Worm (Caenorhabditis elegans) whole organism, late embryonic: Measurements from ENCODE around the gene F53B2.5.

Experiments used
- C38D4.7 ChIP-seq: fragments of 200-800 bp; sonication (Bioruptor generic); optimal IDR thresholded peaks from 2 replicates; lab custom pipeline; 2018; ENCODE audit warnings: mild to moderate bottlenecking, missing genetic modification characterization, moderate library complexity, missing compliant biosample characterization
- F13H6.1 ChIP-seq: sonication (generic microtip); optimal IDR thresholded peaks from 2 replicates; lab custom pipeline; 2016; ENCODE audit warnings: missing genetic modification characterization, missing compliant biosample characterization
- K02D7.2 ChIP-seq: sonication (generic microtip); optimal IDR thresholded peaks from 2 replicates; lab custom pipeline; 2017; ENCODE audit warnings: mild to moderate bottlenecking, missing genetic modification characterization, missing compliant biosample characterization
- K09A11.1 ChIP-seq: sonication (generic microtip); optimal IDR thresholded peaks from 2 replicates; lab custom pipeline; 2017; ENCODE audit warnings: antibody characterized with exemption, mild to moderate bottlenecking, missing genetic modification characterization, missing compliant biosample characterization; ENCODE audit not compliant: insufficient read depth
- T23F11.4 ChIP-seq: fragments of 200-800 bp; sonication (Bioruptor generic); optimal IDR thresholded peaks from 2 replicates; lab custom pipeline; 2018; ENCODE audit warnings: mild to moderate bottlenecking, missing genetic modification characterization, missing compliant biosample characterization
- ceh-18 ChIP-seq: sonication (generic microtip); optimal IDR thresholded peaks from 2 replicates; lab custom pipeline; 2016; ENCODE audit warnings: missing genetic modification characterization, missing compliant biosample characterization
- ceh-2 ChIP-seq: sonication (generic microtip); optimal IDR thresholded peaks from 2 replicates; lab custom pipeline; 2016; ENCODE audit warnings: missing genotype, missing genetic modification characterization, missing compliant biosample characterization
- ceh-24 ChIP-seq: sonication (generic microtip); optimal IDR thresholded peaks from 2 replicates; lab custom pipeline; 2016; ENCODE audit warnings: mild to moderate bottlenecking, missing genetic modification characterization, missing compliant biosample characterization
- ceh-30 ChIP-seq: fragments of 150-350 bp; optimal IDR thresholded peaks from 2 replicates; lab custom pipeline; 2014; ENCODE audit warnings: missing biosample characterization, missing genetic modification characterization
- ceh-31 ChIP-seq: sonication (generic microtip); optimal IDR thresholded peaks from 2 replicates; lab custom pipeline; 2016; ENCODE audit warnings: missing genetic modification characterization, missing compliant biosample characterization
- ceh-34 ChIP-seq: sonication (generic microtip); optimal IDR thresholded peaks from 2 replicates; lab custom pipeline; 2016; ENCODE audit warnings: mild to moderate bottlenecking, missing genetic modification characterization, missing compliant biosample characterization
- ceh-48 ChIP-seq: sonication (generic microtip); optimal IDR thresholded peaks from 2 replicates; lab custom pipeline; 2016; ENCODE audit warnings: missing genetic modification characterization, inconsistent platforms, missing compliant biosample characterization
- che-1 ChIP-seq: sonication (generic microtip); optimal IDR thresholded peaks from 2 replicates; lab custom pipeline; 2016; ENCODE audit warnings: mild to moderate bottlenecking, missing genetic modification characterization, missing compliant biosample characterization
- dmd-4 ChIP-seq: sonication (generic microtip); optimal IDR thresholded peaks from 2 replicates; lab custom pipeline; 2016; ENCODE audit warnings: borderline replicate concordance, missing genetic modification characterization, missing compliant biosample characterization
- dve-1 ChIP-seq: sonication (generic microtip); optimal IDR thresholded peaks from 2 replicates; lab custom pipeline; 2017; ENCODE audit warnings: antibody characterized with exemption, mild to moderate bottlenecking, missing genetic modification characterization, missing compliant biosample characterization
- elt-4 ChIP-seq: sonication (generic microtip); optimal IDR thresholded peaks from 2 replicates; lab custom pipeline; 2016; ENCODE audit warnings: missing genetic modification characterization, missing compliant biosample characterization
- ets-4 ChIP-seq: sonication (generic microtip); optimal IDR thresholded peaks from 2 replicates; lab custom pipeline; 2016; ENCODE audit warnings: missing genetic modification characterization, missing compliant biosample characterization
- gmeb-2 ChIP-seq: sonication (generic microtip); optimal IDR thresholded peaks from 2 replicates; lab custom pipeline; 2016; ENCODE audit warnings: missing genetic modification characterization, inconsistent platforms, missing compliant biosample characterization
- hlh-13 ChIP-seq: fragments of 200-800 bp; sonication (Bioruptor generic); optimal IDR thresholded peaks from 2 replicates; lab custom pipeline; 2018; ENCODE audit warnings: mild to moderate bottlenecking, missing genetic modification characterization, missing compliant biosample characterization
- hlh-15 ChIP-seq: sonication (generic microtip); optimal IDR thresholded peaks from 2 replicates; lab custom pipeline; 2016; ENCODE audit warnings: missing genetic modification characterization, missing compliant biosample characterization
- hlh-8 ChIP-seq: sonication (generic microtip); optimal IDR thresholded peaks from 2 replicates; lab custom pipeline; 2016; ENCODE audit warnings: missing genotype, missing genetic modification characterization, missing compliant biosample characterization
- lin-11 ChIP-seq: fragments of 200-800 bp; sonication (Bioruptor generic); optimal IDR thresholded peaks from 2 replicates; lab custom pipeline; 2018; ENCODE audit warnings: mild to moderate bottlenecking, missing genetic modification characterization, missing compliant biosample characterization
- madf-2 ChIP-seq: sonication (generic microtip); optimal IDR thresholded peaks from 2 replicates; lab custom pipeline; 2017; ENCODE audit warnings: missing genetic modification characterization, missing compliant biosample characterization
- nfya-1 ChIP-seq: sonication (generic microtip); optimal IDR thresholded peaks from 2 replicates; lab custom pipeline; 2017; ENCODE audit warnings: missing genetic modification characterization, mild to moderate bottlenecking, missing compliant biosample characterization, antibody characterized with exemption, moderate library complexity
- nhr-11 ChIP-seq: fragments of 150-350 bp; optimal IDR thresholded peaks from 2 replicates; lab custom pipeline; 2014; ENCODE audit warnings: missing biosample characterization, missing genetic modification characterization
- npax-4 ChIP-seq: sonication (generic microtip); optimal IDR thresholded peaks from 2 replicates; lab custom pipeline; 2016; ENCODE audit warnings: missing genetic modification characterization, missing compliant biosample characterization
- odd-2 ChIP-seq: sonication (generic microtip); optimal IDR thresholded peaks from 2 replicates; lab custom pipeline; 2017; ENCODE audit warnings: antibody characterized with exemption, mild to moderate bottlenecking, missing genetic modification characterization, missing compliant biosample characterization
- pag-3 ChIP-seq: sonication (generic microtip); optimal IDR thresholded peaks from 2 replicates; lab custom pipeline; 2016; ENCODE audit warnings: missing compliant biosample characterization, missing genetic modification characterization, borderline replicate concordance
- pat-9 ChIP-seq: fragments of 200-800 bp; sonication (Bioruptor generic); optimal IDR thresholded peaks from 2 replicates; lab custom pipeline; 2018; ENCODE audit warnings: mild to moderate bottlenecking, missing genetic modification characterization, moderate library complexity, missing compliant biosample characterization
- pax-1 ChIP-seq: fragments of 150-350 bp; optimal IDR thresholded peaks from 2 replicates; lab custom pipeline; 2014; ENCODE audit warnings: missing biosample characterization, missing genetic modification characterization
- pha-2 ChIP-seq: sonication (generic microtip); optimal IDR thresholded peaks from 2 replicates; lab custom pipeline; 2017; ENCODE audit warnings: mild to moderate bottlenecking, missing genetic modification characterization, missing compliant biosample characterization
- pqm-1 ChIP-seq: sonication (generic microtip); optimal IDR thresholded peaks from 2 replicates; lab custom pipeline; 2016; ENCODE audit warnings: missing genetic modification characterization, missing compliant biosample characterization
- pros-1 ChIP-seq: fragments of 150-350 bp; optimal IDR thresholded peaks from 2 replicates; lab custom pipeline; 2014; ENCODE audit warnings: missing biosample characterization, missing genetic modification reagents, missing genetic modification characterization
- ref-2 ChIP-seq: sonication (generic microtip); optimal IDR thresholded peaks from 2 replicates; lab custom pipeline; 2016; ENCODE audit warnings: missing genetic modification characterization, missing compliant biosample characterization
- rnt-1 ChIP-seq: sonication (generic microtip); optimal IDR thresholded peaks from 2 replicates; lab custom pipeline; 2016; ENCODE audit warnings: missing genetic modification characterization, missing compliant biosample characterization
- sdc-2 ChIP-seq: sonication (generic microtip); optimal IDR thresholded peaks from 2 replicates; lab custom pipeline; 2016; ENCODE audit warnings: missing genotype, missing genetic modification characterization, missing compliant biosample characterization
- sox-2 ChIP-seq: fragments of 200-800 bp; sonication (Bioruptor generic); IDR thresholded peaks from 2 replicates; pipeline ENCODE4 v1.3.6; 2022; ENCODE audit warnings: missing genetic modification reagents, missing genetic modification characterization, missing compliant biosample characterization
- sox-4 ChIP-seq: sonication (generic microtip); optimal IDR thresholded peaks from 2 replicates; lab custom pipeline; 2017; ENCODE audit warnings: mild to moderate bottlenecking, missing genetic modification characterization, inconsistent platforms, missing compliant biosample characterization
- syd-9 ChIP-seq: sonication (generic microtip); optimal IDR thresholded peaks from 2 replicates; lab custom pipeline; 2016; ENCODE audit warnings: mild to moderate bottlenecking, missing genetic modification characterization, moderate library complexity, missing compliant biosample characterization
- tbx-2 ChIP-seq: sonication (generic microtip); optimal IDR thresholded peaks from 2 replicates; lab custom pipeline; 2016; ENCODE audit warnings: missing genetic modification characterization, missing compliant biosample characterization
- unc-3 ChIP-seq, 2 experiments: fragments of 200-800 bp in 1 of 2; sonication (Bioruptor generic) in 1 of 2; sonication (generic microtip) in 1 of 2; conservative IDR thresholded peaks in 1 of 2; optimal IDR thresholded peaks in 1 of 2; 2 replicates each; pipeline versions ENCODE4 v1.3.6 to Lab custom; 2016 to 2022; ENCODE audit warnings: missing compliant biosample characterization in 2 of 2, missing genetic modification characterization in 2 of 2, missing genetic modification reagents in 1 of 2
- unc-42 ChIP-seq: sonication (generic microtip); optimal IDR thresholded peaks from 2 replicates; lab custom pipeline; 2016; ENCODE audit warnings: missing genotype, missing genetic modification characterization, missing compliant biosample characterization
- unc-55 ChIP-seq: sonication (generic microtip); optimal IDR thresholded peaks from 2 replicates; lab custom pipeline; 2017; ENCODE audit warnings: missing biosample characterization, missing genetic modification reagents, missing genetic modification characterization
- zip-5 ChIP-seq: sonication (generic microtip); optimal IDR thresholded peaks from 2 replicates; lab custom pipeline; 2016; ENCODE audit warnings: missing genetic modification characterization, missing compliant biosample characterization

Gene F53B2.5

DNA sequence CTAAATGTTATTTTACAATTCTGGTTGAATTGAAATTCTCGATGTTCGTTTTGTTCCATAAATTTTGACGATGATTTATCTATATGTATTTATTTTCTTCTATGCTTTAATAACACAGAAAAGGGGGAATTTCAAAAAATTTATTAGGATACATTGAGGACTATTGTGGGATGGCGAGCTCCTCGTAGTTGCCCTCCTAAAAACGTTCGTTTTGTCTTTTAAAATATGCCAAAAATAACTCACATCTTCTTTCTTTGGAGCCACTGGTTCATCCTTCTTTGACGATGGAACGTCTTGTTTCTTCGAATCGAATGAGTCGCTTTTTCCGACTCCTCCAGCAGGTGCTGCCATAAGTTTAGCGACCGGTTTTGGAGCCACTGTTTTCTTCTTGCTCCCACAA, 39.6 kb upstream of the F53B2.5 start:
- TF ChIP-seq pag-3 (no peak), pros-1 (tag; lab: Kevin White, UChicago) (no peak), ceh-24 (no peak), ceh-30 (no peak), rnt-1 (tag; lab: Kevin White, UChicago) (no peak), ceh-18 (tag; lab: Kevin White, UChicago) (no peak), K02D7.2 (tag; lab: Kevin White, UChicago) (no peak), lin-11 (tag; lab: Kevin White, UChicago) (no peak), ceh-2 (tag; lab: Kevin White, UChicago) (no peak), T23F11.4 (GFP tag; lab: Kevin White, UChicago) (no peak), hlh-8 (no peak), che-1 (tag; lab: Kevin White, UChicago) (no peak), hlh-15 (tag; lab: Kevin White, UChicago) (no peak), K09A11.1 (no peak), nhr-11 (tag; lab: Kevin White, UChicago) (no peak), sox-4 (tag; lab: Kevin White, UChicago) (no peak), dve-1 (tag; lab: Kevin White, UChicago) (no peak)
- TF ChIP-seq, all 69 proteins: peak for 0

DNA sequence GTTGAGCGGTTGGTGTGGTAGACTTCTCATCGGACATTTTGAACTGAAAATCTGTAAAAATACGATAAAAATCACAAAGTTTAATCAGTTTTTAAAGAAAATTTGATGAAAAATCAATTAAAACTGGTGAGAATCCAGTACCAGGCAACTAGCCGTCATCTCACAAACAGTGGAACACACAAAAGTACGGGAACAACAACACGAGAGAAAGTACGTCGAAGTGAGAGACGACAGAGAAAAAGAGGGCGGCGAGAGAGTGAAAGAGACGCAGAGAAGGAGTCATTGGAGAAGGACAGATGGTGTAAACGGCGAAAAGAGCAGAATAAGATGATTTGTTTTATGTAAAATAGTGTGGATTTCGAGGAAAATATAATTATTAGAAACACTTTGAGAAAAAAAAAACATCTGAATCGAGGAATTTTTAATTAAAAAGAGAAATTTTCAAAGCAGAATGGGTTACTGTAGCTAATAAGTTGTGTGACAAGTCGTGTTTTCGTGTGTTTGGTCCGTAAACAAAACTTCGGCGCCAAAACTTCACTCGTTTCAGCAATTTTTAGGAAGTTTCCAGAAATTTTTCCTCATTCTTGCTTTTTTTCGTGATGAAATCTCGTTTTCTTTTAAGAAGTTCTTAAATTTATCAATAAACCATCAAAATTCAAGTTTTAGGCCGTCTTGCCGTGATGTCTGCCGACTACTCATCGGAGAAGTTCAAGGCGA, 36.4 kb upstream of the F53B2.5 start, which contains the start of the genes hsb-1 and let-99:
Gene hsb-1, minus strand, starts transcription at position 51 of the 717 bp plus-strand sequence.
Gene let-99, plus strand, starts transcription at position 667 of the 717 bp plus-strand sequence.
- peak; percentile 35 for TF ChIP-seq unc-42 (tag; lab: Kevin White, UChicago)
- TF ChIP-seq ceh-31 (tag; lab: Kevin White, UChicago) = peak; percentile 34
- no peak for TF ChIP-seq ref-2
- TF ChIP-seq sox-4 (tag; lab: Kevin White, UChicago) = no peak
- TF ChIP-seq tbx-2 = peak; percentile 1
- no peak for TF ChIP-seq odd-2 (tag; lab: Kevin White, UChicago)
- peak; percentile 3 for TF ChIP-seq ceh-48
- TF ChIP-seq npax-4 = no peak
- peak; percentile 47 for TF ChIP-seq nfya-1 (tag; lab: Kevin White, UChicago)
- no peak for TF ChIP-seq sox-2 (GFP tag; lab: Robert Waterston, UW)
- TF ChIP-seq zip-5 (tag; lab: Kevin White, UChicago) = no peak
- TF ChIP-seq unc-55 (GFP tag; lab: Kevin White, UChicago) = peak; percentile 36
- no peak for TF ChIP-seq ceh-30
- no peak for TF ChIP-seq gmeb-2 (tag; lab: Kevin White, UChicago)
- peak; percentile 5 for TF ChIP-seq hlh-8
- no peak for TF ChIP-seq syd-9 (tag; lab: Kevin White, UChicago)
- TF ChIP-seq dmd-4 (tag; lab: Kevin White, UChicago) = no peak

DNA sequence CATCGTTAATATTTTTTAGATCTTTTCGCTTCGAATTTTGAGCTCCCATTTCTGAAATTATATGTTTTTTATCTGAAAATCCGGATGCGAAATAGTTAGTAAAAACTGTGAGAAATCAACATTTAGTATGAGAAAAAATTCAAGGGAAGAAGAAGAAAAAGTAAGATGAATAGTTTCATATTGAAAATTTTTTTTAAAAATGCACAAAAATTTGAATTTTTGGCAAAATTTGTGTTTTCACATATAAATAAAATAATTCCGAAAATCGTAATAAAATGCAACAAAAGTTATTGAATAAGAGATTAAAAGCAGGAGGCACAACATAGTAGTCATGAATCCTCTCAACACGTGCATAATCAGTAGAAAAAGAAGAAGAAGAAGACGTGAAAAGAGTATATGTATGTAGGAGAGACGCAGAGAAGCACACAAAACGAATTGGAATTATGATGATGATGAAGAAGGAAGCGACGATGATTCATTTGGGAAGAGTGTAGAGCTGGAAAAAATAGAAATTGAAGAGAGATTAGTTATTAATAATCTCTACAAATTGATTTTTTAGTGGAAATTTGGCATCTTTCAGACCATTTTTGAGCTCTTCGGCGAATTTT, 35.1 kb upstream of the F53B2.5 start, which contains the start of gene eak-7:
Gene eak-7, minus strand, starts transcription at position 51 of the 608 bp plus-strand sequence.
- TF ChIP-seq pax-1 (tag; lab: Kevin White, UChicago) (no peak), elt-4 (tag; lab: Kevin White, UChicago) (no peak), rnt-1 (tag; lab: Kevin White, UChicago) (no peak), unc-3 (GFP tag; conservative IDR thresholded peaks at IDR 0.05; lab: Robert Waterston, UW) (no peak), unc-3 (tag; optimal IDR thresholded peaks at IDR 0.05; lab: Kevin White, UChicago) (no peak)

DNA sequence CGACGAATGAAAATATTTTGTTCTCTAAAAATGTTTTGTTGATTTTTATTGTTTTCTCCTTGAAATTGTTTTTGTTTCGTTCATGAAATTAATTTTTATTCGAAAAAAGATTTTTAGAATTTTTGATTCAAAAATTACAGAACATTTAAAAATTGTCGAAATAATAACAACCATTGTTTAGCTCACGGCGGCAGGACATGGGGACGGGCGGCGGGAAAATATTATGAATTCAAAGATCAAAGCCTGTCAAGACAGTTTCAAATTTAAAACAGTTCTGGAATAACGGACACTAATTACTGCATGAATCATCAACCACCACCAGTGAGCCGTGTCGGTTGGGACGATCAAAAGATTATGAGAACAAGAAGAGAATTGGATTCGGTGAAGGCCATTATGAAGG, 29.6 kb upstream of the F53B2.5 start, which contains the start of gene snb-7:
Gene snb-7, plus strand, starts transcription at position 301 of the 400 bp plus-strand sequence.
- TF ChIP-seq pha-2 = no peak
- no peak for TF ChIP-seq ceh-34 (tag; lab: Kevin White, UChicago)
- TF ChIP-seq gmeb-2 (tag; lab: Kevin White, UChicago) = no peak
- no peak for TF ChIP-seq rnt-1 (tag; lab: Kevin White, UChicago)
- TF ChIP-seq dve-1 (tag; lab: Kevin White, UChicago) = no peak
- TF ChIP-seq syd-9 (tag; lab: Kevin White, UChicago) = no peak
- no peak for TF ChIP-seq hlh-13 (GFP tag; lab: Kevin White, UChicago)
- TF ChIP-seq sdc-2 (tag; lab: Kevin White, UChicago) = no peak
- TF ChIP-seq ets-4 (tag; lab: Kevin White, UChicago) = no peak
- no peak for TF ChIP-seq pat-9 (tag; lab: Kevin White, UChicago)
- TF ChIP-seq F13H6.1 (tag; lab: Kevin White, UChicago) = no peak
- no peak for TF ChIP-seq madf-2 (tag; lab: Kevin White, UChicago)
- no peak for TF ChIP-seq C38D4.7
- TF ChIP-seq unc-42 (tag; lab: Kevin White, UChicago) = no peak
- TF ChIP-seq ceh-30 = no peak
- TF ChIP-seq lin-11 (tag; lab: Kevin White, UChicago) = no peak
- no peak for TF ChIP-seq tbx-2
- no peak for TF ChIP-seq K02D7.2 (tag; lab: Kevin White, UChicago)
- no peak for TF ChIP-seq pqm-1 (tag; lab: Kevin White, UChicago)
